Worm (Caenorhabditis elegans): ENCODE results near the gene tif-1A.
A peak's percentile ranks its signal among the peaks of the same experiment; 100 is the strongest.

Gene tif-1A

DNA sequence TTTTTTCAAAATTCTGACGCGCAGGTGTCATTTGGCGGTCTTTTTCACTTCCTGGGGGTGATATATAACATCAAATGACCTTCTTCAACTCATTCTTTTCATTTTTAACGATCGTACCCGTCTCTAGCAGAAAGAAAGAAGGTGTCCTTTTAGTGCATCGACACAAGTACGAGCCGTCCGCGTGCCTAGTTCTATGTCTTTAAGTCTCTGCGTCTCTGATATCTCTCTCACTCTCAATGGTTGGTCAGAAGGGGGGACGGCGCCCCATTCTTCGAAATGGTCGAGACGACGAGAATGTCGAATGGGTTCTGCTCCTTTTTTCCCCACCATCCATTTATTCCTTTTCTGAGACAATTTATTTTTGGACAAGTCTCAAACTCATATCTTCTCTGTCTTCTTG, 48.2 kb downstream of the tif-1A start (continued):
- no peak for TF ChIP-seq php-3 (GFP tag; IDR thresholded peaks at IDR 0.05)
- no peak for TF ChIP-seq spr-3 (GFP tag; optimal IDR thresholded peaks at IDR 0.05)
- TF ChIP-seq nhr-41 (GFP tag; IDR thresholded peaks at IDR 0.05) = no peak
- TF ChIP-seq hlh-30 (tag; optimal IDR thresholded peaks at IDR 0.05; ENCODE audit: insufficient read depth) = peak; percentile 84
- TF ChIP-seq dpl-1 (GFP tag; optimal IDR thresholded peaks at IDR 0.05) = no peak
- no peak for TF ChIP-seq lin-15B (tag; optimal IDR thresholded peaks at IDR 0.05)
- TF ChIP-seq fos-1 (tag; optimal IDR thresholded peaks at IDR 0.05) = no peak
- no peak for TF ChIP-seq ceh-44 (GFP tag; IDR thresholded peaks at IDR 0.05)
- no peak for TF ChIP-seq dmd-9 (GFP tag; IDR thresholded peaks at IDR 0.05)
- no peak for TF ChIP-seq zag-1 (tag; optimal IDR thresholded peaks at IDR 0.05)
- peak in 1 of 2 experiments; percentile 43 for TF ChIP-seq mdl-1 (tag; optimal IDR thresholded peaks at IDR 0.05)
- TF ChIP-seq ctbp-1 (GFP tag; IDR thresholded peaks at IDR 0.05) = 0 out of 2 replicates have a peak, but pooled peaks have one; percentile 12
- TF ChIP-seq ama-1 (optimal IDR thresholded peaks at IDR 0.05) = no peak
- TF ChIP-seq pqm-1 (tag; optimal IDR thresholded peaks at IDR 0.05) = no peak
- no peak for TF ChIP-seq nhr-111 (GFP tag; optimal IDR thresholded peaks at IDR 0.05)
- no peak for TF ChIP-seq gei-8 (GFP tag; optimal IDR thresholded peaks at IDR 0.05)

DNA sequence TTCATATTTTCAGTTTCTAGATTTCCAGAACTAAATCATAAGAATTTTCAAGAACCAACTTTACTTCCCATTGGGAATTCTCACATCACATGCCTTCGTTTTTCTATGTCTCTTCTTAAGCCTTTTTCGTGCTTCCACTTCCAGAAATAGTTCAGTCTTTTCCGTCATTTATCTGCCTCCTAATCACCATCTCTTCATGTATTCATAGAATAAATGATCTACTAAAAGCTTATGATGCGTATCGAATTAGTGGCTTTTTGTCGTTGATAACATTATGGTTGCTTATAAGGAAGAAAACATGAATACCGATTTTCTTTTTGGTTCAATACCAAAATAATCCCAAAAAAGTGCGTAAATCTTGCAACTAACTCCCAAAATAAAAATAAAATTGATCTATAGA, 49.1 kb downstream of the tif-1A start:
- TF ChIP-seq dmd-8 (GFP tag; IDR thresholded peaks at IDR 0.05) (no peak), lin-15B (tag; optimal IDR thresholded peaks at IDR 0.05) (no peak)

DNA sequence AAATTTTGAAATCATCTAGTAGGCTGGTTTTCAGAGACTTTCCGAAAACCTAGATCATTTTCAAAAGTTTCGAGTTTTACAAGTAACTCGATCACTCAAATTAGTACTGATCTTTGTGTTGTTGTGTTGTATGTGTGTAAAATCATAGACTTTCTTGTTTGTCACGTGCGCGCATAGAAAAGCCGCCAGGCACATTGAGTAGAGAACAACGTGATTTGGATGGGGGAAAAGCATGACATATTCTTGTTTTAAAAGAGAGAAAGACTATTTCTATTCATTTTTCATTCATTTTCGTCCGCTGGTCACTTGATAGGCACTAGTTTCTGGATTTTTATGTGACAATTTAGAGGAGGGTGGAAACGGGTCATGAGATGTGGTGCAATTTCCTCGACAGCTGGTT, 49.7 kb downstream of the tif-1A start:
- TF ChIP-seq hlh-30 (tag; optimal IDR thresholded peaks at IDR 0.05; ENCODE audit: insufficient read depth) (peak; percentile 96), ama-1 (optimal IDR thresholded peaks at IDR 0.05) (peak; percentile 27), mdl-1 (tag; optimal IDR thresholded peaks at IDR 0.05) (peak; percentile 70 to 84), unc-62 (GFP tag; optimal IDR thresholded peaks at IDR 0.05 in 1 of 2) (peak in 1 of 2 experiments; percentile 60), unc-62 (tag; optimal IDR thresholded peaks at IDR 0.05) (no peak), aha-1 (tag) (peak; percentile 96), egl-27 (tag; optimal IDR thresholded peaks at IDR 0.05) (no peak), ceh-44 (GFP tag; IDR thresholded peaks at IDR 0.05) (no peak), lin-15B (tag; optimal IDR thresholded peaks at IDR 0.05) (no peak), nhr-11 (tag; optimal IDR thresholded peaks at IDR 0.05) (peak; percentile 63), nhr-25 (tag; optimal IDR thresholded peaks at IDR 0.05; ENCODE audit: borderline replicate concordance, insufficient read depth) (no peak), nhr-28 (tag; optimal IDR thresholded peaks at IDR 0.05) (peak; percentile 52), attf-4 (tag; optimal IDR thresholded peaks at IDR 0.05) (no peak), nhr-48 (tag; optimal IDR thresholded peaks at IDR 0.05) (peak; percentile 72), hif-1 (tag; optimal IDR thresholded peaks at IDR 0.05) (peak; percentile 17 to 91), lin-38 (GFP tag; IDR thresholded peaks at IDR 0.05) (no peak), lsy-2 (tag; optimal IDR thresholded peaks at IDR 0.05) (peak in 1 of 2 experiments; percentile 69), mep-1 (tag; optimal IDR thresholded peaks at IDR 0.05) (peak; percentile 49), snpc-4 (tag; optimal IDR thresholded peaks at IDR 0.05) (no peak), ceh-82 (tag; optimal IDR thresholded peaks at IDR 0.05) (no peak), dmd-6 (GFP tag; IDR thresholded peaks at IDR 0.05) (0 out of 2 replicates have a peak, but pooled peaks have one; percentile 20), hlh-11 (tag; optimal IDR thresholded peaks at IDR 0.05) (peak; percentile 78), R02D3.7 (tag; optimal IDR thresholded peaks at IDR 0.05) (no peak), mxl-3 (GFP tag; optimal IDR thresholded peaks at IDR 0.05) (peak; percentile 55), snpc-1.2 (GFP tag; IDR thresholded peaks at IDR 0.05) (no peak), T20F7.1 (GFP tag; optimal IDR thresholded peaks at IDR 0.05) (no peak), dpl-1 (GFP tag; optimal IDR thresholded peaks at IDR 0.05) (peak; percentile 10), ctbp-1 (GFP tag; IDR thresholded peaks at IDR 0.05) (peak; percentile 47; the same call in 1 of the 2 replicates)

Data from whole organism, L4 larva.